Worm (Caenorhabditis elegans) whole organism, early embryonic: ENCODE data around the gene T05B4.13.

Source experiments
- aly-1 ChIP-seq: sonication (generic microtip); optimal IDR thresholded peaks from 2 replicates; lab custom pipeline; 2016; ENCODE audit warnings: missing genetic modification characterization, missing compliant biosample characterization
- ama-1 ChIP-seq: fragments of 150-350 bp; optimal IDR thresholded peaks from 2 replicates; lab custom pipeline; 2014
- ets-7 ChIP-seq: sonication (generic microtip); optimal IDR thresholded peaks from 2 replicates; lab custom pipeline; 2016; ENCODE audit warnings: missing genotype, missing genetic modification characterization, missing compliant biosample characterization
- hmg-4 ChIP-seq: fragments of 200-800 bp; sonication (Bioruptor generic); optimal IDR thresholded peaks from 2 replicates; lab custom pipeline; 2018; ENCODE audit warnings: mild to moderate bottlenecking, missing genetic modification characterization, missing compliant biosample characterization
- hnd-1 ChIP-seq: sonication (generic microtip); optimal IDR thresholded peaks from 2 replicates; lab custom pipeline; 2016; ENCODE audit warnings: missing genetic modification characterization, missing compliant biosample characterization
- scrt-1 ChIP-seq: fragments of 200-800 bp; sonication (Bioruptor generic); IDR thresholded peaks from 2 replicates; pipeline ENCODE4 v1.3.6; 2022; ENCODE audit warnings: missing genetic modification characterization, missing compliant biosample characterization
- sea-1 ChIP-seq: fragments of 200-800 bp; sonication (Bioruptor generic); conservative IDR thresholded peaks from 2 replicates; pipeline ENCODE4 v1.3.6; 2022; ENCODE audit warnings: missing genetic modification characterization, missing compliant biosample characterization
- tbx-11 ChIP-seq: fragments of 200-800 bp; sonication (Bioruptor generic); IDR thresholded peaks from 2 replicates; pipeline ENCODE4 v1.3.6; 2022; ENCODE audit warnings: missing genetic modification characterization, missing compliant biosample characterization

DNA sequence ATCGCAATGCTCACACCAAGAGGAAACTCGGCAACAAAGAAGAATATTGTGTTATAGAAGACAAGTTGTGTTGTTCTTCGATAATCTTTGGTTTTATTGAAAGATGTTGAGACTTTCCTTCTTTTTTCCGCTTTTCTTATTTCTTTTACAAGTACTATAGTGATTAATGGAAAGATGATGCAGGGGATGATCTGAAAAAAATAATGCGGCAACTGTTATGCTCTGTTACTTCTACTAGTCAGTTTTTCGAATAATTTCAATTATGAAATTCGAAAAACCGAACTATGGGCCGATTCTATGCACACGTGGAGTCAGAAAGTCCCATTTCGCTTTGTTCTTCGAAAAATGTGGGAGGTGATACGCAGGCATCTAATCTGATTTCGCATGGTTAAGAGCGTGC, 20.6 kb downstream of the T05B4.13 start:
- TF ChIP-seq scrt-1 (no peak), hmg-4 (GFP tag; lab: Kevin White, UChicago) (no peak), ets-7 (tag; lab: Kevin White, UChicago) (no peak), ama-1 (no peak), hnd-1 (tag; lab: Kevin White, UChicago) (no peak), aly-1 (tag; lab: Kevin White, UChicago) (no peak), tbx-11 (no peak), sea-1 (GFP tag; lab: Robert Waterston, UW) (no peak)
